Fruit fly (Drosophila melanogaster): ENCODE results near the gene CG16798.

CG16798 gene

dm6 chr2L:20341999-20342325 lies 40.2 kb downstream of the CG16798 start:
- TF ChIP-seq spab (GFP tag; optimal IDR thresholded peaks at IDR 0.05) (no peak), fd59A (GFP tag; optimal IDR thresholded peaks at IDR 0.05) (no peak), Hr39 (GFP tag; optimal IDR thresholded peaks at IDR 0.05) (no peak), acj6 (GFP tag; optimal IDR thresholded peaks at IDR 0.05) (no peak), Hr4 (GFP tag; optimal IDR thresholded peaks at IDR 0.05) (no peak), Sox102F (GFP tag; optimal IDR thresholded peaks at IDR 0.05) (no peak), eg (GFP tag; IDR thresholded peaks at IDR 0.05) (no peak), CG6854 (GFP tag; optimal IDR thresholded peaks at IDR 0.05) (no peak), CG11902 (GFP tag; optimal IDR thresholded peaks at IDR 0.05) (no peak), salr (GFP tag; optimal IDR thresholded peaks at IDR 0.05) (no peak), CG32006 (GFP tag; optimal IDR thresholded peaks at IDR 0.05) (no peak), CG31627 (GFP tag; optimal IDR thresholded peaks at IDR 0.05) (no peak), CG1621 (tag; optimal IDR thresholded peaks at IDR 0.05) (no peak), fd85E (GFP tag; optimal IDR thresholded peaks at IDR 0.05) (no peak), topi (GFP tag; optimal IDR thresholded peaks at IDR 0.05) (no peak), CG3919 (GFP tag; optimal IDR thresholded peaks at IDR 0.05) (no peak), CG10631 (GFP tag; optimal IDR thresholded peaks at IDR 0.05) (no peak), svp (GFP tag) (no peak)

- no peak for TF ChIP-seq eg (GFP tag; IDR thresholded peaks at IDR 0.05)
- no peak for TF ChIP-seq CG10669 (GFP tag; optimal IDR thresholded peaks at IDR 0.05)
- TF ChIP-seq CG11294 (GFP tag; IDR thresholded peaks at IDR 0.05), result no peak
- TF ChIP-seq Hr39 (GFP tag; optimal IDR thresholded peaks at IDR 0.05), result no peak
- no peak for TF ChIP-seq Ets96B (tag; optimal IDR thresholded peaks at IDR 0.05)
- no peak for TF ChIP-seq CG16779 (tag; optimal IDR thresholded peaks at IDR 0.05)
- no peak for TF ChIP-seq Smox (GFP tag; optimal IDR thresholded peaks at IDR 0.05)
- TF ChIP-seq topi (GFP tag; optimal IDR thresholded peaks at IDR 0.05), result no peak
Measured at dm6 chr2L:20341211-20341998, 40.8 kb downstream of the CG16798 start.

- TF ChIP-seq Met (GFP tag; optimal IDR thresholded peaks at IDR 0.05) (no peak), svp (GFP tag) (no peak), achi (GFP tag; optimal IDR thresholded peaks at IDR 0.05) (peak; percentile 68), Smox (GFP tag; optimal IDR thresholded peaks at IDR 0.05) (no peak), CG15336 (GFP tag; IDR thresholded peaks at IDR 0.05) (peak; percentile 94), CG8319 (GFP tag; optimal IDR thresholded peaks at IDR 0.05) (no peak), CG32006 (GFP tag; optimal IDR thresholded peaks at IDR 0.05) (peak; percentile 90), salr (GFP tag; optimal IDR thresholded peaks at IDR 0.05) (peak in 1 of 2 experiments; percentile 79), acj6 (GFP tag; optimal IDR thresholded peaks at IDR 0.05) (peak; percentile 28), Lpt (GFP tag; optimal IDR thresholded peaks at IDR 0.05) (peak; percentile 80), CG34406 (GFP tag; optimal IDR thresholded peaks at IDR 0.05) (no peak), CG7368 (GFP tag; optimal IDR thresholded peaks at IDR 0.05) (no peak), CG11902 (GFP tag; optimal IDR thresholded peaks at IDR 0.05) (no peak), dsx (GFP tag; optimal IDR thresholded peaks at IDR 0.05; ENCODE audit: poor library complexity, severe bottlenecking) (no peak), Hr38 (GFP tag; optimal IDR thresholded peaks at IDR 0.05) (no peak), CG6854 (GFP tag; optimal IDR thresholded peaks at IDR 0.05) (no peak), CG11762 (GFP tag; optimal IDR thresholded peaks at IDR 0.05; ENCODE audit: insufficient read depth) (peak; percentile 36), Hr39 (GFP tag; optimal IDR thresholded peaks at IDR 0.05) (no peak), Ets96B (tag; optimal IDR thresholded peaks at IDR 0.05) (no peak), Sox102F (GFP tag; optimal IDR thresholded peaks at IDR 0.05) (no peak), dac (GFP tag; optimal IDR thresholded peaks at IDR 0.05) (peak; percentile 80), ss (GFP tag; optimal IDR thresholded peaks at IDR 0.05) (no peak), OdsH (GFP tag; optimal IDR thresholded peaks at IDR 0.05) (peak; percentile 61), esn (GFP tag; optimal IDR thresholded peaks at IDR 0.05) (no peak), fd59A (GFP tag; optimal IDR thresholded peaks at IDR 0.05) (no peak), Eip93F (GFP tag; optimal IDR thresholded peaks at IDR 0.05) (no peak), Hr4 (GFP tag; optimal IDR thresholded peaks at IDR 0.05) (peak; percentile 85), Sox15 (GFP tag; optimal IDR thresholded peaks at IDR 0.05) (no peak), topi (GFP tag; optimal IDR thresholded peaks at IDR 0.05) (no peak), CG31627 (GFP tag; optimal IDR thresholded peaks at IDR 0.05) (no peak), CG16779 (tag; optimal IDR thresholded peaks at IDR 0.05) (peak; percentile 20), Sox14 (GFP tag; optimal IDR thresholded peaks at IDR 0.05) (peak; percentile 63), CG1621 (tag; optimal IDR thresholded peaks at IDR 0.05) (no peak), eg (GFP tag; IDR thresholded peaks at IDR 0.05) (peak; percentile 90), CG6808 (GFP tag; optimal IDR thresholded peaks at IDR 0.05) (no peak), CG11294 (GFP tag; IDR thresholded peaks at IDR 0.05) (peak; percentile 66), Gug (GFP tag; IDR thresholded peaks at IDR 0.05) (peak; percentile 87), lz (GFP tag; optimal IDR thresholded peaks at IDR 0.05) (no peak), Blimp-1 (GFP tag; optimal IDR thresholded peaks at IDR 0.05) (no peak)
Measured at dm6 chr2L:20340635-20341034, 41.5 kb downstream of the CG16798 start.

Measured in whole organism, prepupa.